Worm (Caenorhabditis elegans) whole organism, young adult: Measurements from ENCODE around the gene C12D8.20.

Source experiments
- F33H1.4 ChIP-seq: fragments of 200-800 bp; sonication (Bioruptor generic); IDR thresholded peaks from 2 replicates; pipeline ENCODE4 v1.3.6; 2022; ENCODE audit warnings: missing genetic modification reagents, missing genetic modification characterization, missing compliant biosample characterization
- bed-1 ChIP-seq: fragments of 200-800 bp; sonication (Bioruptor generic); IDR thresholded peaks from 2 replicates; pipeline ENCODE4 v1.3.6; 2022; ENCODE audit warnings: missing genetic modification reagents, missing genetic modification characterization, missing compliant biosample characterization
- egrh-3 ChIP-seq: fragments of 200-800 bp; sonication (Bioruptor generic); IDR thresholded peaks from 2 replicates; pipeline ENCODE4 v1.3.6; 2022; ENCODE audit warnings: missing genetic modification reagents, missing genetic modification characterization, missing compliant biosample characterization
- snpc-4 ChIP-seq, 5 experiments: fragments of 150-350 bp in 1 of 5; sonication (generic microtip) in 4 of 5; optimal IDR thresholded peaks; 2 replicates each; lab custom pipeline; 2014 to 2018; ENCODE audit warnings: missing genetic modification characterization in 5 of 5, missing biosample characterization in 3 of 5, antibody characterized with exemption in 2 of 5, mild to moderate bottlenecking in 2 of 5, missing compliant biosample characterization in 2 of 5, missing genotype in 2 of 5, moderate library complexity in 2 of 5, missing genetic modification reagents in 1 of 5
- unc-62 ChIP-seq: fragments of 150-350 bp; optimal IDR thresholded peaks from 2 replicates; lab custom pipeline; 2014; ENCODE audit warnings: missing biosample characterization, missing genetic modification reagents, missing genetic modification characterization

ce11 chrV:10222007-10222406, at the start of gene C12D8.20:
- TF ChIP-seq unc-62 (GFP tag; lab: Kevin White, UChicago) (no peak), snpc-4 (GFP tag; optimal IDR thresholded peaks at IDR 0.05; lab: Kevin White, UChicago) (no peak), snpc-4 (tag; optimal IDR thresholded peaks at IDR 0.05; lab: Kevin White, UChicago) (no peak), F33H1.4 (GFP tag; lab: Robert Waterston, UW) (no peak), egrh-3 (GFP tag; lab: Robert Waterston, UW) (no peak), bed-1 (GFP tag; lab: Robert Waterston, UW) (no peak)
